Worm (Caenorhabditis elegans): ENCODE data around the gene C56E6.7.

Gene C56E6.7

ce11 chrII:6498609-6499008 lies 17.8 kb upstream of the C56E6.7 start:
- no peak for TF ChIP-seq unc-62 (GFP tag; optimal IDR thresholded peaks at IDR 0.05)

ce11 chrII:6499067-6499466 lies 17.3 kb upstream of the C56E6.7 start, which contains the start of gene twk-49:
Gene twk-49, minus strand, starts transcription at chrII:6499167.
- no peak for TF ChIP-seq unc-62 (GFP tag; optimal IDR thresholded peaks at IDR 0.05)

DNA sequence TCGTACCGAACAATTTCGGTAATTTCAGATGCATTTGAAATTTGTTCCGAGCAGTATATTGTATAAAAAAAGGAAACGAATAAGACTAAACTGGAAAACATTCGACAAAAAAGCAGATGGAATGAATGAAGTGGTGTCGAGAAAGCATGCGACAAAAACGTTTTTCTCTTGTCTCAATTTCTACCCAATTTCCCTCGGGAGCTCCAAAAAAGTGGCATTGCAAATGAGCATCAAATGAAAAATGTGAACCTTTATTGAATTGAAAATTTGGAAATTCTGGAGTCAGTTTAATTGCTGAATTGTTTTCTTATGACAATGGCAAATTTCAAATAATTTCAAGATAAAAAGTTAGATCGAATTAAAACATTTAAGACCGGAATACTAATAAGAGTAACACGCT lies 16.2 kb upstream of the C56E6.7 start, which contains the start of gene R05G9.5:
Gene R05G9.5 (minus strand): TSS at position 101 of the 400 bp plus-strand sequence.
- no peak for TF ChIP-seq unc-62 (GFP tag; optimal IDR thresholded peaks at IDR 0.05)

DNA sequence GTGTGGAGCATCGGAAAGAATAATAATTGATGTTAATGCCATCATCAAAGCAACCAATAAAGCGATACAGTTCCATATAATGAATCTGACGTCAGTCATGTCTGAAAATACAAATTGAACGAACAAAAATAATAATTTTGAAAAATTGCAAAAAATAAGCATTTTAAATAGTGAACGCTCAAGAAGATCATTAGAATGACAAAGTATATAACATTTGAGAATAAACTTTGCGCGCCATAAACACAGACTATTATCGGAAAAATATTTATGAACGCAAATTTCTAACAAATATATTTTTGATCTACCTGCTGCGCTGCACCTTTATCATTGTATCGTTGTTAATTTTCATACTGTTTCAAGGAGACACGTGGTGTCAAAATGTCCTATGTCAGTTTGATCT lies 15.0 kb upstream of the C56E6.7 start, which contains the start of gene R05G9.3:
Gene R05G9.3 (minus strand): TSS at position 101 of the 400 bp plus-strand sequence.
- TF ChIP-seq unc-62 (GFP tag; optimal IDR thresholded peaks at IDR 0.05): no peak

DNA sequence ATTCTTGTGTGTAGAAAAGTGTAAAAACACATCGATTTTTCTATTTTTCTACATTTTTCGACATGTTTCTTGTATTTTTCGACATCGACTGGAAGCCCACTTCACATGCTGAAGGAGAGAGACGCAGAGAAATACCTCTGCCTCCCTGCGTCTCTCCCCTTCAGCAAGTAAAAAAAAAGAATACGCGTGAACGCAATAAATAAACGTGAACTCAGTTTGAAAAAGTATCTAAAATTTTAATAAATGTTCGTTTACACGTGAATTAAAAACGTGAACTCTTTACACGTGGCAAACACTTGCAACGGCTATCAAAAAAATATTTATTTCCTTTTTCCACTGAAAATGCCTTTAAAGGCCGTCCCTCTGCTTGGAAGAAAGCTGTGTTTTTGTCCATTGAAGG lies 13.6 kb upstream of the C56E6.7 start, which contains the start of gene R05G9.1:
Gene R05G9.1 (plus strand): TSS at position 343 of the 400 bp plus-strand sequence.
- TF ChIP-seq unc-62 (GFP tag; optimal IDR thresholded peaks at IDR 0.05): no peak

ce11 chrII:6513357-6513756 lies 3.0 kb upstream of the C56E6.7 start:
- TF ChIP-seq unc-62 (GFP tag; optimal IDR thresholded peaks at IDR 0.05): no peak

DNA sequence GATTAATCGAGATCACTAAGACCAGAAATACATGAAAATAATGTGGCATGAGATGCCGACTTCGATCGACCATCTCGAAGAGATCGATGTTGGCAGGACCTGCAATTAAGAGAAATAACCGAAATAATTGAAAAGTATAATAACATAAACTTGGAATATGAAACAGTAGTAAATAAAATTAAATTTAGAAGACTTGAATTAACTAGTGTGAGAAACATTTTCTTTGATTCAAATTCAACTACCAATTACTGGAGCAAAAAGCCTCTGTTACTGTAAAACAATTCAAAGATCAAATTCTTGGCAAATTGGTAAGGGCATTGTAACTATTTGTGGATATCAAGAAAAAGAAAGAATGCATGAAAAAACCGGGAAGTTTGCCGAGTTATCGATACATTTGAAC lies 2.5 kb upstream of the C56E6.7 start, which contains the start of gene R05G9R.1:
Gene R05G9R.1 (minus strand): TSS at position 101 of the 400 bp plus-strand sequence.
- no peak for TF ChIP-seq unc-62 (GFP tag; optimal IDR thresholded peaks at IDR 0.05)

ce11 chrII:6519703-6520102 lies 3.3 kb downstream of the C56E6.7 start:
- no peak for TF ChIP-seq unc-62 (GFP tag; optimal IDR thresholded peaks at IDR 0.05)

DNA sequence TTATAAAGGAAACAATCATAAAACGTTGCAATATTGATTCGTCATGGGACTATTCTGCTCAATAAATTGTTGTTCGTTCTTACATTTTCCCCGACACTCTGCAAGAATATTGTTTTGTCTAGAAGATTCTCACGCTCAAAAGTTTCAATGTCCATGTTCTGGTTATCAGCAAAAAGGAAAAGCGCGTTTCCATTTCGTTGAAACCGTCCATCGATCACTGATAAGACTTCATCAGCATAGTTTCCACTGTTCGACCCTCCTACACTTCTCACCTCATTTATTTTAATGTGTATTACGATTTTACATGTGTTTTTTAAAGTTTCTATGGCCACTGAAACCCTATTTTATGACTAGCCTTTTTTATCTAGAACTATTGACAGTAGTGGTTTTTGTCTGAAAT lies 3.7 kb downstream of the C56E6.7 start:
- no peak for TF ChIP-seq unc-62 (GFP tag; optimal IDR thresholded peaks at IDR 0.05)

DNA sequence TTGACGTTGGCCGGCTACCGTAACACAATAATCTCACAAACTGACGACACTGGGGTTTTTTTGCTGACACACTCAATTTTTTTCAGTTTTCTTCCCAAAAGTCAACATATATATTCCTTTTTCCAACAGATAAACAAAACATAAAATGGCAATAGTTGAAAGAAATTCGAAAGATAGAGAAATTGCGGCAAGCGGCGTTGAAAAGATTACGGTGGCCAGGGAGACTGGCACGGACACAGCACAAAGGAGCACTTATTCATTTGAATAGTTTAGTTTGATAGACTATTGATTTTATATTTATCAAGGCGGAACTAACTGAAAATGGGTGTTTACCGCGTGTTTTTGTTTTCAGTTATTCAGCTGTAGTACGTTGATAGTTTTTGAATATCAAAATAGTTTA lies 4.9 kb downstream of the C56E6.7 start, which contains the start of gene toe-2:
Gene toe-2 (minus strand): TSS at position 70 of the 400 bp plus-strand sequence.
- no peak for TF ChIP-seq unc-62 (GFP tag; optimal IDR thresholded peaks at IDR 0.05)

ce11 chrII:6522622-6523254 lies 6.4 kb downstream of the C56E6.7 start:
- no peak for TF ChIP-seq unc-62 (GFP tag; optimal IDR thresholded peaks at IDR 0.05)

ce11 chrII:6523940-6524339 lies 7.6 kb downstream of the C56E6.7 start:
- TF ChIP-seq unc-62 (GFP tag; optimal IDR thresholded peaks at IDR 0.05): no peak

DNA sequence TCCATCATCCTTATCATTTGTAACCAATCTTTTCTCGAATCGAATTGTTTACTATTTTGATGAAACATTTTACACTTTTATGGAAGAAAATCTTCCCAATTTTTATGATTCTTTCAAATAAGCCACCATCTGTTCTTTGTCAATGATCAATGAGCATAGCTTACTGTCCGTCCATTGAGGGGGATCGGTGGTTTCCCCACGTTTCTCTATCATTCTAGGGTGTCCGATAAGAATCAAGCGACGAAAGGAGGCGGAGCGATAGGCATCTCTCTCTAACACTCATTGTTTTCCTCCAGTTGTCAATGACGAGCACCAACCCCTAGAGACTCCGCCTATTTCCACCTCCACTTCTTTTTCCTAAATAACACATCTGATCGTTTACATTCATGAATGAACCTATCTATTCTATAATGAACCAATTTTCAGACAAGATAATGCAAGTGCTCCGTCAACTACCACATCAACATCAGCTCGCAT lies 8.2 kb downstream of the C56E6.7 start, which contains the start of gene C56E6.2:
Gene C56E6.2 (plus strand): TSS at position 427 of the 477 bp plus-strand sequence.
- TF ChIP-seq unc-62 (GFP tag; optimal IDR thresholded peaks at IDR 0.05): no peak

ce11 chrII:6526136-6526684 lies 9.8 kb downstream of the C56E6.7 start:
- no peak for TF ChIP-seq unc-62 (GFP tag; optimal IDR thresholded peaks at IDR 0.05)

ce11 chrII:6528629-6529028 lies 12.3 kb downstream of the C56E6.7 start, which contains the start of gene C56E6.4:
Gene C56E6.4, minus strand, starts transcription at chrII:6528729.
- TF ChIP-seq unc-62 (GFP tag; optimal IDR thresholded peaks at IDR 0.05): no peak

DNA sequence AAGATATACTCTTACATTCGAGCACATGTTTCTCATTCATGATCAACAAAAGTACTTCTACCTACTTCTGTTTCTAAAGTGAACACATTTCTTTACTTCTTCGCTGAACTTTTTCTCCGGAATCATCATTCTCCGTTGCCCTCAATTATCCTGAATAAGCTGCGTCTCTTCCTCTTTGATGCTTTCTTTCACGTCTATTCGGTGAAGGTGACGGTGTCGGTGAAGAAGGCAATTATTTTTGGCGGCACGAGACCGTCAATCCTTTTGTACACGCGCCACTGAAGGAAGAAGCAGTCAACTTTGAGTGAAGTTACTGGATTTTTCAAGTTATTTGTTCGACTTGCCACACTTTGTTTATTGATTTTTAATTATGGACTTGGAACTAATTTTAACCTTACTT lies 15.2 kb downstream of the C56E6.7 start, which contains the start of gene abch-1:
Gene abch-1 (minus strand): TSS at position 101 of the 400 bp plus-strand sequence.
- no peak for TF ChIP-seq unc-62 (GFP tag; optimal IDR thresholded peaks at IDR 0.05)

DNA sequence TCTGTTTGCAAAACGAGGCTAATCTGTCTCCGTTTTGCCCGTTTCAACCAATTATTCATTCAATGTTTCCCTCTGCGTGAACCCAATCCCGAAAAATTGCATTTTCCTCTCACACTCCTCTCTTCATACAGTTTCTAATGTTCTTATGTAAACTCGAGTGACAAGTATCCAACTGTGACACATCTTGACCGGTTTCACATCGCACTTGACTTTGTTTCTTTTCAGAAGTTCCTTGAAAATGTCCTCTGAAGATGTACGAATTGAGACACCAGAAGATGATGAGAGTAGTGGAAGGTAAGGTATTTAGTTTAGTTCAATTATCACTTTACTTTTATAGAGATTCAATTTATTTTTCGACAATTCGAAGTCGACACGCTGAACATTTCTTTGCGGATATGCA lies 15.6 kb downstream of the C56E6.7 start, which contains the start of gene abcx-1:
Gene abcx-1 (plus strand): TSS at position 224 of the 400 bp plus-strand sequence.
- TF ChIP-seq unc-62 (GFP tag; optimal IDR thresholded peaks at IDR 0.05): no peak
